Worm (Caenorhabditis elegans): ENCODE data around the gene cyp-35A1.

- TF ChIP-seq blmp-1 (tag; optimal IDR thresholded peaks at IDR 0.05) (no peak), unc-62 (GFP tag; optimal IDR thresholded peaks at IDR 0.05) (no peak), nhr-237 (tag; optimal IDR thresholded peaks at IDR 0.05) (no peak)
Observed at ce11 chrV:7325285-7325684, 36.3 kb downstream of the cyp-35A1 start, which contains the start of gene srx-92.

Data from whole organism, mixed stage, embryonic.